Fruit fly (Drosophila melanogaster) whole organism, embryonic: ENCODE results near the gene CG14232.
A peak's percentile ranks its signal among the peaks of the same experiment; 100 is the strongest.

Source experiments
- Atf3 ChIP-seq: fragments of 200-800 bp; sonication (Bioruptor generic); optimal IDR thresholded peaks from 3 replicates; lab custom pipeline; 2016; ENCODE audit warnings: missing biosample characterization, missing genetic modification characterization
- Awh ChIP-seq: fragments of 200-800 bp; sonication (Bioruptor generic); IDR thresholded peaks from 2 replicates; pipeline ENCODE4, ENCODE4 v1.3.6; 2022; ENCODE audit warnings: missing biosample characterization, missing genetic modification characterization
- BtbVII ChIP-seq: fragments of 200-800 bp; sonication (Bioruptor generic); optimal IDR thresholded peaks from 3 replicates; lab custom pipeline; 2017; ENCODE audit warnings: missing biosample characterization, mild to moderate bottlenecking, missing genetic modification characterization
- CG11560 ChIP-seq: fragments of 200-800 bp; sonication (Bioruptor generic); IDR thresholded peaks from 3 replicates; pipeline ENCODE4 v1.3.6; 2022; ENCODE audit warnings: missing biosample characterization, missing genetic modification characterization
- CG1602 ChIP-seq: fragments of 200-800 bp; sonication (Bioruptor generic); optimal IDR thresholded peaks from 3 replicates; lab custom pipeline; 2016; ENCODE audit warnings: missing biosample characterization, missing genetic modification characterization
- CG17361 ChIP-seq: fragments of 200-800 bp; sonication (Bioruptor generic); IDR thresholded peaks from 3 replicates; pipeline ENCODE4 v1.3.6; 2022; ENCODE audit warnings: missing biosample characterization, missing genetic modification characterization
- CG1792 ChIP-seq: fragments of 200-800 bp; sonication (Bioruptor generic); optimal IDR thresholded peaks from 2 replicates; lab custom pipeline; 2016; ENCODE audit warnings: missing biosample characterization, missing genetic modification characterization
- CG18011 ChIP-seq: fragments of 200-800 bp; sonication (Bioruptor generic); optimal IDR thresholded peaks from 2 replicates; lab custom pipeline; 2017; ENCODE audit warnings: missing biosample characterization, missing genetic modification characterization, mild to moderate bottlenecking, moderate library complexity, missing genotype
- CG30403 ChIP-seq: fragments of 200-800 bp; sonication (Bioruptor generic); optimal IDR thresholded peaks from 3 replicates; lab custom pipeline; 2016; ENCODE audit warnings: missing biosample characterization, missing genetic modification characterization
- CG31441 ChIP-seq: fragments of 200-800 bp; sonication (Bioruptor generic); IDR thresholded peaks from 2 replicates; pipeline ENCODE4 v1.3.6; 2022; ENCODE audit warnings: missing biosample characterization, missing genetic modification characterization
- CG3838 ChIP-seq: fragments of 200-800 bp; sonication (Bioruptor generic); optimal IDR thresholded peaks from 3 replicates; lab custom pipeline; 2016; ENCODE audit warnings: missing biosample characterization, missing genetic modification characterization
- CG4820 ChIP-seq: fragments of 200-800 bp; sonication (Bioruptor generic); optimal IDR thresholded peaks from 3 replicates; lab custom pipeline; 2016; ENCODE audit warnings: missing biosample characterization, missing genetic modification characterization
- CG7556 ChIP-seq: fragments of 200-800 bp; sonication (Bioruptor generic); optimal IDR thresholded peaks from 2 replicates; lab custom pipeline; 2017; ENCODE audit warnings: missing biosample characterization, mild to moderate bottlenecking, missing genetic modification characterization
- CG7963 ChIP-seq: fragments of 200-800 bp; sonication (Bioruptor generic); IDR thresholded peaks from 3 replicates; pipeline ENCODE4 v1.3.6; 2022; ENCODE audit warnings: missing biosample characterization, missing genetic modification characterization; ENCODE audit not compliant: partially characterized antibody
- CG8290 ChIP-seq, 3 experiments: fragments of 200-800 bp; sonication (Bioruptor generic); optimal IDR thresholded peaks; 2 replicates each; lab custom pipeline; 2016 to 2019; ENCODE audit warnings: missing biosample characterization in 3 of 3, missing genetic modification characterization in 3 of 3, mild to moderate bottlenecking in 2 of 3, moderate library complexity in 1 of 3
- CG8359 ChIP-seq: fragments of 200-800 bp; sonication (Bioruptor generic); optimal IDR thresholded peaks from 2 replicates; lab custom pipeline; 2017; ENCODE audit warnings: missing biosample characterization, mild to moderate bottlenecking, missing genetic modification characterization, borderline replicate concordance
- CG9876 ChIP-seq: fragments of 200-800 bp; sonication (Bioruptor generic); optimal IDR thresholded peaks from 2 replicates; lab custom pipeline; 2016; ENCODE audit warnings: missing biosample characterization, missing genetic modification characterization
- Dfd ChIP-seq, 2 experiments: fragments of >200 bp; optimal IDR thresholded peaks; 2 replicates each; lab custom pipeline; 2017; ENCODE audit warnings: missing biosample characterization in 2 of 2, missing genetic modification characterization in 2 of 2
- Ets65A ChIP-seq: fragments of 200-800 bp; sonication (Bioruptor generic); peaks from one replicate; lab custom pipeline; 2016; ENCODE audit warnings: missing biosample characterization, missing genetic modification characterization
- Gsc ChIP-seq: fragments of 200-800 bp; sonication (Bioruptor generic); IDR thresholded peaks from 2 replicates; pipeline ENCODE4 v1.3.6; 2022; ENCODE audit warnings: missing biosample characterization, missing genetic modification characterization
- HmgZ ChIP-seq: fragments of 200-800 bp; sonication (Bioruptor generic); optimal IDR thresholded peaks from 2 replicates; lab custom pipeline; 2018; ENCODE audit warnings: missing biosample characterization, mild to moderate bottlenecking, missing genetic modification characterization
- Hmr ChIP-seq: fragments of 200-800 bp; sonication (Bioruptor generic); optimal IDR thresholded peaks from 3 replicates; lab custom pipeline; 2017; ENCODE audit warnings: mild to moderate bottlenecking, missing biosample characterization, missing genetic modification reagents, missing genetic modification characterization
- Hmx ChIP-seq: fragments of 200-800 bp; sonication (Bioruptor generic); optimal IDR thresholded peaks from 2 replicates; lab custom pipeline; 2016; ENCODE audit warnings: missing biosample characterization, missing genetic modification characterization
- MTF-1 ChIP-seq: fragments of 200-800 bp; sonication (Bioruptor generic); optimal IDR thresholded peaks from 2 replicates; lab custom pipeline; 2018; ENCODE audit warnings: missing biosample characterization, mild to moderate bottlenecking, missing genetic modification characterization, borderline replicate concordance
- Mad ChIP-seq: fragments of 200-800 bp; sonication (Bioruptor generic); optimal IDR thresholded peaks from 2 replicates; lab custom pipeline; 2016; ENCODE audit warnings: missing biosample characterization, missing genetic modification characterization
- Neu2 ChIP-seq: fragments of 200-800 bp; sonication (Bioruptor generic); optimal IDR thresholded peaks from 3 replicates; lab custom pipeline; 2016; ENCODE audit warnings: missing biosample characterization, missing genetic modification characterization, borderline replicate concordance
- Nf-YA ChIP-seq: fragments of 200-800 bp; sonication (Bioruptor generic); IDR thresholded peaks from 2 replicates; pipeline ENCODE4 v1.3.6; 2022; ENCODE audit warnings: missing biosample characterization, missing genetic modification characterization
- Oaz ChIP-seq: fragments of 200-800 bp; sonication (Bioruptor generic); IDR thresholded peaks from 2 replicates; pipeline ENCODE4 v1.3.6; 2022; ENCODE audit warnings: missing biosample characterization, missing genetic modification characterization
- Poxn ChIP-seq: fragments of 200-800 bp; sonication (Bioruptor generic); IDR thresholded peaks from 2 replicates; pipeline ENCODE4 v1.3.6; 2022; ENCODE audit warnings: missing biosample characterization, missing genetic modification characterization
- Rfx ChIP-seq: fragments of 200-800 bp; sonication (Bioruptor generic); IDR thresholded peaks from 2 replicates; pipeline ENCODE4 v1.3.6; 2022; ENCODE audit warnings: missing biosample characterization, missing genetic modification characterization
- Ssrp ChIP-seq: fragments of 200-800 bp; sonication (Bioruptor generic); optimal IDR thresholded peaks from 2 replicates; lab custom pipeline; 2018; ENCODE audit warnings: missing biosample characterization, mild to moderate bottlenecking, missing genetic modification characterization, moderate library complexity
- al ChIP-seq: fragments of 200-800 bp; sonication (Bioruptor generic); IDR thresholded peaks from 2 replicates; pipeline ENCODE4 v1.3.6; 2022; ENCODE audit warnings: missing biosample characterization, missing genetic modification characterization
- amos ChIP-seq: fragments of 200-800 bp; sonication (Bioruptor generic); IDR thresholded peaks from 2 replicates; pipeline ENCODE4 v1.3.6; 2022; ENCODE audit warnings: missing biosample characterization, missing genetic modification characterization; ENCODE audit not compliant: partially characterized antibody
- cwo ChIP-seq: fragments of 200-800 bp; sonication (Bioruptor generic); optimal IDR thresholded peaks from 3 replicates; lab custom pipeline; 2017; ENCODE audit warnings: missing biosample characterization, missing genetic modification characterization, mild to moderate bottlenecking, moderate library complexity, missing genetic modification reagents
- danr ChIP-seq: fragments of 200-800 bp; sonication (Bioruptor generic); IDR thresholded peaks from 2 replicates; pipeline ENCODE4 v1.3.6; 2022; ENCODE audit warnings: missing biosample characterization, missing genetic modification characterization
- dati ChIP-seq: fragments of 200-800 bp; sonication (Bioruptor generic); IDR thresholded peaks from 2 replicates; pipeline ENCODE4 v1.3.6; 2022; ENCODE audit warnings: missing biosample characterization, missing genetic modification characterization
- fd3F ChIP-seq: fragments of 200-800 bp; sonication (Bioruptor generic); optimal IDR thresholded peaks from 2 replicates; lab custom pipeline; 2018; ENCODE audit warnings: missing biosample characterization, mild to moderate bottlenecking, missing genetic modification characterization, moderate library complexity
- ind ChIP-seq: fragments of 200-800 bp; sonication (Bioruptor generic); optimal IDR thresholded peaks from 3 replicates; lab custom pipeline; 2016; ENCODE audit warnings: missing biosample characterization, missing genetic modification characterization
- jigr1 ChIP-seq: fragments of 200-800 bp; sonication (Bioruptor generic); IDR thresholded peaks from 3 replicates; pipeline ENCODE4 v1.3.6; 2022; ENCODE audit warnings: missing biosample characterization, missing genetic modification characterization
- kni ChIP-seq: fragments of 200-800 bp; sonication (Bioruptor generic); optimal IDR thresholded peaks from 3 replicates; lab custom pipeline; 2017; ENCODE audit warnings: mild to moderate bottlenecking, missing biosample characterization, missing genetic modification reagents, missing genetic modification characterization
- oc ChIP-seq: fragments of 200-800 bp; sonication (Bioruptor generic); optimal IDR thresholded peaks from 2 replicates; lab custom pipeline; 2018; ENCODE audit warnings: missing biosample characterization, mild to moderate bottlenecking, missing genetic modification characterization, moderate library complexity
- odd ChIP-seq: fragments of 200-800 bp; sonication (Bioruptor generic); optimal IDR thresholded peaks from 2 replicates; lab custom pipeline; 2017; ENCODE audit warnings: missing biosample characterization, mild to moderate bottlenecking, missing genetic modification characterization
- p53 ChIP-seq: fragments of 200-800 bp; sonication (Bioruptor generic); optimal IDR thresholded peaks from 2 replicates; lab custom pipeline; 2016; ENCODE audit warnings: missing biosample characterization, missing genetic modification characterization
- repo ChIP-seq: fragments of 200-800 bp; sonication (Bioruptor generic); optimal IDR thresholded peaks from 2 replicates; lab custom pipeline; 2016; ENCODE audit warnings: missing biosample characterization, missing genetic modification characterization
- sima ChIP-seq: fragments of 200-800 bp; sonication (Bioruptor generic); optimal IDR thresholded peaks from 2 replicates; lab custom pipeline; 2016; ENCODE audit warnings: missing biosample characterization, missing genetic modification characterization
- sisA ChIP-seq: fragments of 200-800 bp; sonication (Bioruptor generic); IDR thresholded peaks from 2 replicates; pipeline ENCODE4 v1.3.6; 2022; ENCODE audit warnings: missing biosample characterization, missing genetic modification characterization
- so ChIP-seq: fragments of 200-800 bp; sonication (Bioruptor generic); IDR thresholded peaks from 3 replicates; pipeline ENCODE4 v1.3.6; 2022; ENCODE audit warnings: missing biosample characterization, missing genetic modification characterization
- ttk ChIP-seq: fragments of 200-800 bp; sonication (Bioruptor generic); IDR thresholded peaks from 2 replicates; pipeline ENCODE4 v2.1.2; 2022; ENCODE audit warnings: missing biosample characterization, missing genetic modification characterization
- unc-4 ChIP-seq: fragments of 200-800 bp; sonication (Bioruptor generic); IDR thresholded peaks from 2 replicates; pipeline ENCODE4 v1.3.6; 2022; ENCODE audit warnings: missing biosample characterization, missing genetic modification characterization; ENCODE audit not compliant: partially characterized antibody
- yki ChIP-seq: fragments of >200 bp; optimal IDR thresholded peaks from 3 replicates; lab custom pipeline; 2018
- zen ChIP-seq: fragments of 200-800 bp; sonication (Bioruptor generic); optimal IDR thresholded peaks from 3 replicates; lab custom pipeline; 2018; ENCODE audit warnings: missing biosample characterization, mild to moderate bottlenecking, missing genetic modification characterization, moderate library complexity

CG14232 gene

dm6 chrX:19663196-19663858 lies 40.7 kb downstream of the CG14232 start (continued):
- no peak for TF ChIP-seq unc-4
- TF ChIP-seq odd, result peak; percentile 58
- TF ChIP-seq Ets65A, result peak; percentile 66
- peak; percentile 37 for TF ChIP-seq ind (GFP tag; lab: Kevin White, UChicago)
- no peak for TF ChIP-seq so (GFP tag; lab: Robert Waterston, UW)
- no peak for TF ChIP-seq CG3838 (GFP tag; lab: Kevin White, UChicago)
- no peak for TF ChIP-seq sima (GFP tag; lab: Kevin White, UChicago)
- no peak for TF ChIP-seq Atf3
- no peak for TF ChIP-seq oc (tag; lab: Kevin White, UChicago)
- no peak for TF ChIP-seq MTF-1 (GFP tag; lab: Kevin White, UChicago)
- TF ChIP-seq sisA (GFP tag; lab: Robert Waterston, UW), result no peak
- peak; percentile 43 for TF ChIP-seq CG1602 (GFP tag; lab: Kevin White, UChicago)
- TF ChIP-seq BtbVII, result peak; percentile 5
- TF ChIP-seq Awh, result 0 out of 2 replicates have a peak, but pooled peaks have one; percentile 13
- no peak for TF ChIP-seq danr
- TF ChIP-seq Neu2 (GFP tag; lab: Kevin White, UChicago), result no peak
- TF ChIP-seq jigr1 (GFP tag; lab: Robert Waterston, UW), result no peak
- no peak for TF ChIP-seq yki
- TF ChIP-seq CG8290 (GFP tag; optimal IDR thresholded peaks at IDR 0.05; lab: Kevin White, UChicago), result no peak
- TF ChIP-seq CG8290 (tag; optimal IDR thresholded peaks at IDR 0.05; lab: Kevin White, UChicago), result no peak
- no peak for TF ChIP-seq Nf-YA (GFP tag; lab: Robert Waterston, UW)
- peak; percentile 72 for TF ChIP-seq CG30403 (GFP tag; lab: Kevin White, UChicago)
- TF ChIP-seq CG1792, result no peak
- peak; percentile 85 for TF ChIP-seq CG7556 (GFP tag; lab: Kevin White, UChicago)
- no peak for TF ChIP-seq Oaz (GFP tag; lab: Robert Waterston, UW)
- no peak for TF ChIP-seq CG11560
- no peak for TF ChIP-seq CG9876 (GFP tag; lab: Kevin White, UChicago)
- no peak for TF ChIP-seq amos
- no peak for TF ChIP-seq al
- TF ChIP-seq ttk, result no peak
- TF ChIP-seq repo, result no peak
- TF ChIP-seq CG8359 (GFP tag; lab: Kevin White, UChicago), result no peak
- TF ChIP-seq CG18011 (GFP tag; lab: Kevin White, UChicago), result no peak
- TF ChIP-seq zen (tag; lab: Kevin White, UChicago), result peak; percentile 58
- peak; percentile 53 for TF ChIP-seq Hmr (GFP tag; lab: Kevin White, UChicago)
- no peak for TF ChIP-seq Mad (GFP tag; lab: Kevin White, UChicago)
- TF ChIP-seq Rfx, result no peak
- TF ChIP-seq Dfd (GFP tag; optimal IDR thresholded peaks at IDR 0.05; lab: Kevin White, UChicago), result no peak
- TF ChIP-seq Gsc (GFP tag; lab: Robert Waterston, UW), result no peak
- peak; percentile 61; the same call in 2 of the 3 replicates for TF ChIP-seq CG17361 (GFP tag; lab: Robert Waterston, UW)
- TF ChIP-seq fd3F, result peak; percentile 7
- no peak for TF ChIP-seq CG7963 (GFP tag; lab: Robert Waterston, UW)
- TF ChIP-seq Ssrp (tag; lab: Kevin White, UChicago), result peak; percentile 58
- TF ChIP-seq Poxn (GFP tag; lab: Robert Waterston, UW), result no peak
- TF ChIP-seq cwo, result peak; percentile 47
- TF ChIP-seq Hmx (GFP tag; lab: Kevin White, UChicago), result no peak
- TF ChIP-seq dati (GFP tag; lab: Robert Waterston, UW), result no peak
- TF ChIP-seq p53 (GFP tag; lab: Kevin White, UChicago), result no peak
- TF ChIP-seq CG4820, result peak; percentile 16
- TF ChIP-seq HmgZ, result no peak
- TF ChIP-seq kni, result peak; percentile 50
- no peak; the same call in 1 of the 2 replicates for TF ChIP-seq CG31441 (GFP tag; lab: Robert Waterston, UW)
